Fruit fly (Drosophila melanogaster) whole organism, prepupa: ENCODE measurements around the gene CG2260.

Experiments
- CG10631 ChIP-seq: fragments of 200-800 bp; sonication (Bioruptor generic); optimal IDR thresholded peaks from 2 replicates; lab custom pipeline; 2016; ENCODE audit warnings: missing biosample characterization, missing genetic modification characterization
- CG10669 ChIP-seq: fragments of 200-800 bp; sonication (Bioruptor generic); optimal IDR thresholded peaks from 3 replicates; lab custom pipeline; 2018; ENCODE audit warnings: missing biosample characterization, mild to moderate bottlenecking, missing genetic modification characterization, moderate library complexity
- CG11294 ChIP-seq: fragments of 200-800 bp; sonication (Bioruptor generic); IDR thresholded peaks from 2 replicates; pipeline ENCODE4 v1.3.6; 2022; ENCODE audit warnings: missing biosample characterization, missing genetic modification characterization
- CG11762 ChIP-seq: fragments of 200-800 bp; sonication (Bioruptor generic); optimal IDR thresholded peaks from 3 replicates; lab custom pipeline; 2016; ENCODE audit warnings: missing biosample characterization, missing genetic modification characterization; ENCODE audit not compliant: insufficient read depth
- CG15336 ChIP-seq: fragments of 200-800 bp; sonication (Bioruptor generic); IDR thresholded peaks from 2 replicates; pipeline ENCODE4 v1.3.6; 2022; ENCODE audit warnings: missing biosample characterization, missing genetic modification characterization
- CG1621 ChIP-seq: fragments of 200-800 bp; sonication (Bioruptor generic); optimal IDR thresholded peaks from 3 replicates; lab custom pipeline; 2018; ENCODE audit warnings: missing biosample characterization, mild to moderate bottlenecking, missing genetic modification characterization
- CG3032 ChIP-seq: fragments of 200-800 bp; optimal IDR thresholded peaks from 2 replicates; lab custom pipeline; 2019; ENCODE audit warnings: missing biosample characterization, mild to moderate bottlenecking, missing genetic modification characterization, moderate library complexity
- CG32006 ChIP-seq: fragments of 200-800 bp; sonication (Bioruptor generic); optimal IDR thresholded peaks from 3 replicates; lab custom pipeline; 2017; ENCODE audit warnings: missing biosample characterization, mild to moderate bottlenecking, missing genetic modification characterization
- CG3919 ChIP-seq: fragments of 200-800 bp; sonication (Bioruptor generic); optimal IDR thresholded peaks from 3 replicates; lab custom pipeline; 2016; ENCODE audit warnings: missing biosample characterization, missing genetic modification characterization
- CG4318 ChIP-seq: fragments of 200-800 bp; sonication (Bioruptor generic); optimal IDR thresholded peaks from 3 replicates; lab custom pipeline; 2017; ENCODE audit warnings: missing biosample characterization, mild to moderate bottlenecking, missing genetic modification characterization
- CG6163 ChIP-seq: fragments of 200-800 bp; sonication (Bioruptor generic); IDR thresholded peaks from 3 replicates; pipeline ENCODE4 v1.3.6; 2022; ENCODE audit warnings: missing biosample characterization, missing genetic modification characterization
- CG6276 ChIP-seq: fragments of 200-800 bp; sonication (Bioruptor generic); optimal IDR thresholded peaks from 2 replicates; lab custom pipeline; 2017; ENCODE audit warnings: missing biosample characterization, mild to moderate bottlenecking, missing genetic modification characterization
- CG6792 ChIP-seq: fragments of 200-800 bp; sonication (Bioruptor generic); optimal IDR thresholded peaks from 3 replicates; lab custom pipeline; 2016; ENCODE audit warnings: missing biosample characterization, missing genetic modification characterization
- CG6808 ChIP-seq: fragments of 200-800 bp; sonication (Bioruptor generic); optimal IDR thresholded peaks from 3 replicates; lab custom pipeline; 2017; ENCODE audit warnings: missing biosample characterization, missing genetic modification characterization, mild to moderate bottlenecking, moderate library complexity, missing genetic modification reagents
- CG6854 ChIP-seq: fragments of 200-800 bp; sonication (Bioruptor generic); optimal IDR thresholded peaks from 2 replicates; lab custom pipeline; 2017; ENCODE audit warnings: missing biosample characterization, mild to moderate bottlenecking, missing genetic modification characterization
- CG7368 ChIP-seq: fragments of 200-800 bp; sonication (Bioruptor generic); optimal IDR thresholded peaks from 3 replicates; lab custom pipeline; 2016; ENCODE audit warnings: missing biosample characterization, missing genetic modification characterization
- CG8119 ChIP-seq: fragments of 200-800 bp; sonication (Bioruptor generic); IDR thresholded peaks from 3 replicates; pipeline ENCODE4 v1.3.6; 2022; ENCODE audit warnings: missing biosample characterization, missing genetic modification characterization
- CG8632 ChIP-seq: fragments of 200-800 bp; sonication (Bioruptor generic); optimal IDR thresholded peaks from 3 replicates; lab custom pipeline; 2016; ENCODE audit warnings: missing biosample characterization, missing genetic modification characterization
- CG9139 ChIP-seq: fragments of 200-800 bp; sonication (Bioruptor generic); optimal IDR thresholded peaks from 3 replicates; lab custom pipeline; 2017; ENCODE audit warnings: missing biosample characterization, mild to moderate bottlenecking, missing genetic modification characterization
- Eip75B ChIP-seq: fragments of 200-800 bp; sonication (Bioruptor generic); optimal IDR thresholded peaks from 3 replicates; lab custom pipeline; 2016; ENCODE audit warnings: missing biosample characterization, missing genetic modification characterization
- Eip78C ChIP-seq: fragments of 200-800 bp; sonication (Bioruptor generic); peaks from one replicate; lab custom pipeline; 2016; ENCODE audit warnings: missing biosample characterization, missing genetic modification characterization
- Eip93F ChIP-seq: fragments of 200-800 bp; sonication (Bioruptor generic); optimal IDR thresholded peaks from 2 replicates; lab custom pipeline; 2016; ENCODE audit warnings: missing biosample characterization, mild to moderate bottlenecking, missing genetic modification characterization
- Ets96B ChIP-seq: fragments of 200-800 bp; optimal IDR thresholded peaks from 2 replicates; lab custom pipeline; 2019; ENCODE audit warnings: missing biosample characterization, mild to moderate bottlenecking, missing genetic modification characterization, moderate library complexity
- Hr38 ChIP-seq: sonication (Bioruptor generic); optimal IDR thresholded peaks from 2 replicates; lab custom pipeline; 2016; ENCODE audit warnings: missing biosample characterization, missing genetic modification characterization
- Hr39 ChIP-seq: fragments of 200-800 bp; sonication (Bioruptor generic); optimal IDR thresholded peaks from 2 replicates; lab custom pipeline; 2016; ENCODE audit warnings: missing biosample characterization, missing genetic modification characterization
- Hr4 ChIP-seq: fragments of 200-800 bp; sonication (Bioruptor generic); optimal IDR thresholded peaks from 3 replicates; lab custom pipeline; 2016; ENCODE audit warnings: missing biosample characterization, missing genetic modification characterization
- Lpt ChIP-seq: fragments of 200-800 bp; sonication (Bioruptor generic); optimal IDR thresholded peaks from 3 replicates; lab custom pipeline; 2016; ENCODE audit warnings: missing biosample characterization, missing genetic modification characterization
- Met ChIP-seq: fragments of 200-800 bp; sonication (Bioruptor generic); optimal IDR thresholded peaks from 3 replicates; lab custom pipeline; 2016; ENCODE audit warnings: missing biosample characterization, missing genetic modification characterization
- OdsH ChIP-seq: fragments of 200-800 bp; sonication (Bioruptor generic); optimal IDR thresholded peaks from 3 replicates; lab custom pipeline; 2016; ENCODE audit warnings: missing biosample characterization, missing genetic modification characterization
- Smox ChIP-seq: fragments of 200-800 bp; sonication (Bioruptor generic); optimal IDR thresholded peaks from 3 replicates; lab custom pipeline; 2016; ENCODE audit warnings: missing biosample characterization, missing genetic modification characterization
- Sox15 ChIP-seq: fragments of 200-800 bp; sonication (Bioruptor generic); optimal IDR thresholded peaks from 3 replicates; lab custom pipeline; 2016; ENCODE audit warnings: missing biosample characterization, missing genetic modification characterization
- achi ChIP-seq: fragments of 200-800 bp; sonication (Bioruptor generic); optimal IDR thresholded peaks from 3 replicates; lab custom pipeline; 2016; ENCODE audit warnings: missing biosample characterization, missing genetic modification characterization
- acj6 ChIP-seq: fragments of 200-800 bp; sonication (Bioruptor generic); optimal IDR thresholded peaks from 3 replicates; lab custom pipeline; 2016; ENCODE audit warnings: missing biosample characterization, missing genetic modification characterization
- dac ChIP-seq: fragments of 200-800 bp; sonication (Bioruptor generic); optimal IDR thresholded peaks from 2 replicates; lab custom pipeline; 2017; ENCODE audit warnings: missing biosample characterization, mild to moderate bottlenecking, missing genetic modification characterization
- dsx ChIP-seq: fragments of 200-800 bp; optimal IDR thresholded peaks from 3 replicates; lab custom pipeline; 2019; ENCODE audit warnings: missing biosample characterization, mild to moderate bottlenecking, missing genetic modification characterization, moderate library complexity; ENCODE audit not compliant: poor library complexity, severe bottlenecking
- eg ChIP-seq: fragments of 200-800 bp; sonication (Bioruptor generic); IDR thresholded peaks from 3 replicates; pipeline ENCODE4 v1.3.6; 2022; ENCODE audit warnings: missing biosample characterization, missing genetic modification characterization
- esn ChIP-seq: fragments of 200-800 bp; sonication (Bioruptor generic); optimal IDR thresholded peaks from 2 replicates; lab custom pipeline; 2016; ENCODE audit warnings: missing biosample characterization, mild to moderate bottlenecking, missing genetic modification characterization, moderate library complexity
- fd59A ChIP-seq: fragments of 200-800 bp; sonication (Bioruptor generic); optimal IDR thresholded peaks from 2 replicates; lab custom pipeline; 2017; ENCODE audit warnings: missing biosample characterization, mild to moderate bottlenecking, missing genetic modification characterization, missing genetic modification reagents
- fd85E ChIP-seq: fragments of 200-800 bp; sonication (Bioruptor generic); optimal IDR thresholded peaks from 3 replicates; lab custom pipeline; 2016; ENCODE audit warnings: missing biosample characterization, missing genetic modification characterization
- fkh ChIP-seq: fragments of 200-800 bp; sonication (Bioruptor generic); optimal IDR thresholded peaks from 3 replicates; lab custom pipeline; 2017; ENCODE audit warnings: missing biosample characterization, mild to moderate bottlenecking, missing genetic modification characterization, moderate library complexity
- lz ChIP-seq: fragments of 200-800 bp; sonication (Bioruptor generic); optimal IDR thresholded peaks from 3 replicates; lab custom pipeline; 2016; ENCODE audit warnings: missing biosample characterization, missing genetic modification characterization
- net ChIP-seq: fragments of 200-800 bp; sonication (Bioruptor generic); optimal IDR thresholded peaks from 3 replicates; lab custom pipeline; 2016; ENCODE audit warnings: missing biosample characterization, missing genetic modification characterization
- pdm3 ChIP-seq: fragments of 200-800 bp; sonication (Bioruptor generic); optimal IDR thresholded peaks from 3 replicates; lab custom pipeline; 2016; ENCODE audit warnings: missing biosample characterization, missing genetic modification characterization
- salr ChIP-seq, 2 experiments: fragments of 200-800 bp; sonication (Bioruptor generic); optimal IDR thresholded peaks; 3 replicates each; lab custom pipeline; 2016 to 2018; ENCODE audit warnings: missing biosample characterization in 2 of 2, missing genetic modification characterization in 2 of 2, mild to moderate bottlenecking in 1 of 2
- spab ChIP-seq: fragments of 200-800 bp; sonication (Bioruptor generic); optimal IDR thresholded peaks from 2 replicates; lab custom pipeline; 2017; ENCODE audit warnings: missing biosample characterization, mild to moderate bottlenecking, missing genetic modification characterization, missing genetic modification reagents
- ss ChIP-seq, 2 experiments: fragments of 200-800 bp; sonication (Bioruptor generic); optimal IDR thresholded peaks; 2 replicates in 1 of 2; 3 replicates in 1 of 2; lab custom pipeline; 2017 to 2018; ENCODE audit warnings: mild to moderate bottlenecking in 2 of 2, missing biosample characterization in 2 of 2, missing genetic modification characterization in 2 of 2, moderate library complexity in 1 of 2
- svp ChIP-seq: fragments of 200-800 bp; sonication (Bioruptor generic); peaks from one replicate; lab custom pipeline; 2016; ENCODE audit warnings: missing biosample characterization, missing genetic modification characterization
- topi ChIP-seq: fragments of 200-800 bp; sonication (Bioruptor generic); optimal IDR thresholded peaks from 3 replicates; lab custom pipeline; 2016; ENCODE audit warnings: missing biosample characterization, missing genetic modification characterization
- vri ChIP-seq: fragments of 200-800 bp; sonication (Bioruptor generic); optimal IDR thresholded peaks from 3 replicates; lab custom pipeline; 2016; ENCODE audit warnings: missing biosample characterization, mild to moderate bottlenecking, missing genetic modification characterization

Gene CG2260

dm6 chrX:8125224-8125649 is 4.3 kb upstream of the CG2260 start (continued):
- TF ChIP-seq Sox15 (GFP tag; lab: Kevin White, UChicago) (no peak), salr (GFP tag; optimal IDR thresholded peaks at IDR 0.05; lab: Kevin White, UChicago) (peak in 1 of 2 experiments; percentile 13), topi (no peak), CG8632 (no peak), Eip75B (GFP tag; lab: Kevin White, UChicago) (no peak), CG6792 (GFP tag; lab: Kevin White, UChicago) (no peak), svp (GFP tag; lab: Kevin White, UChicago) (no peak), CG4318 (peak; percentile 60)

- TF ChIP-seq Hr39 (GFP tag; lab: Kevin White, UChicago) = peak; percentile 6
- peak; percentile 92 for TF ChIP-seq Eip78C (GFP tag; lab: Kevin White, UChicago)
- peak; percentile 28 for TF ChIP-seq Eip75B (GFP tag; lab: Kevin White, UChicago)
- TF ChIP-seq fd59A (GFP tag; lab: Kevin White, UChicago) = peak; percentile 36
- no peak for TF ChIP-seq CG6854 (GFP tag; lab: Kevin White, UChicago)
- TF ChIP-seq CG11294 (GFP tag; lab: Robert Waterston, UW) = no peak
- peak; percentile 85 for TF ChIP-seq CG32006 (GFP tag; lab: Kevin White, UChicago)
- TF ChIP-seq CG3919 (GFP tag; lab: Kevin White, UChicago) = peak; percentile 53
- TF ChIP-seq Lpt (GFP tag; lab: Kevin White, UChicago) = peak; percentile 54
- peak; percentile 34 for TF ChIP-seq acj6 (GFP tag; lab: Kevin White, UChicago)
- TF ChIP-seq CG10631 (GFP tag; lab: Kevin White, UChicago) = peak; percentile 30
- TF ChIP-seq CG6808 = peak; percentile 48
- TF ChIP-seq CG7368 = peak; percentile 22
- TF ChIP-seq topi = peak; percentile 15
- peak; percentile 41 for TF ChIP-seq OdsH (GFP tag; lab: Kevin White, UChicago)
- TF ChIP-seq Hr38 (GFP tag; lab: Kevin White, UChicago) = no peak
- TF ChIP-seq net = peak; percentile 63
- TF ChIP-seq lz = no peak
- TF ChIP-seq eg (GFP tag; lab: Robert Waterston, UW) = peak; percentile 62
- TF ChIP-seq dac = peak; percentile 47
- TF ChIP-seq CG1621 (tag; lab: Kevin White, UChicago) = no peak
- peak; percentile 4 for TF ChIP-seq CG8632
- peak; percentile 57 for TF ChIP-seq CG4318
- no peak for TF ChIP-seq CG9139
- TF ChIP-seq fd85E (GFP tag; lab: Kevin White, UChicago) = no peak
- TF ChIP-seq CG8119 (GFP tag; lab: Robert Waterston, UW) = peak; percentile 77
- TF ChIP-seq ss (GFP tag; optimal IDR thresholded peaks at IDR 0.05; lab: Kevin White, UChicago) = peak; percentile 67 to 78
- no peak for TF ChIP-seq Smox (GFP tag; lab: Kevin White, UChicago)
- TF ChIP-seq CG3032 (tag; lab: Kevin White, UChicago) = peak; percentile 46
- peak; percentile 66 for TF ChIP-seq CG6276 (GFP tag; lab: Kevin White, UChicago)
- peak; percentile 34 for TF ChIP-seq achi (GFP tag; lab: Kevin White, UChicago)
- TF ChIP-seq vri (GFP tag; lab: Kevin White, UChicago) = no peak
- peak; percentile 20 for TF ChIP-seq CG11762 (GFP tag; lab: Kevin White, UChicago)
- TF ChIP-seq dsx (GFP tag; lab: Kevin White, UChicago) = peak; percentile 27
- peak; percentile 18 for TF ChIP-seq esn (GFP tag; lab: Kevin White, UChicago)
- no peak for TF ChIP-seq Eip93F (GFP tag; lab: Kevin White, UChicago)
- TF ChIP-seq svp (GFP tag; lab: Kevin White, UChicago) = no peak
- TF ChIP-seq CG6163 (GFP tag; lab: Robert Waterston, UW) = peak; percentile 66; the same call in 2 of the 3 replicates
- no peak for TF ChIP-seq fkh
- peak; percentile 40 for TF ChIP-seq CG10669 (GFP tag; lab: Kevin White, UChicago)
- no peak for TF ChIP-seq spab (GFP tag; lab: Kevin White, UChicago)
- no peak for TF ChIP-seq Met
- peak; percentile 56 for TF ChIP-seq pdm3 (GFP tag; lab: Kevin White, UChicago)
- peak; percentile 0 for TF ChIP-seq Sox15 (GFP tag; lab: Kevin White, UChicago)
- peak; percentile 76 for TF ChIP-seq CG15336 (GFP tag; lab: Robert Waterston, UW)
- peak; percentile 76 for TF ChIP-seq Hr4 (GFP tag; lab: Kevin White, UChicago)
- peak; percentile 17 for TF ChIP-seq Ets96B (tag; lab: Kevin White, UChicago)
Measured at dm6 chrX:8122834-8123233, 1.9 kb upstream of the CG2260 start.
